Worm (Caenorhabditis elegans): ENCODE data around the gene angl-1.

angl-1 gene

ce11 chrV:2646067-2646466 lies 6.8 kb upstream of the angl-1 start:
- TF ChIP-seq egrh-3 (GFP tag; IDR thresholded peaks at IDR 0.05), result peak; percentile 35; the same call in 1 of the 2 replicates
- peak; percentile 56; the same call in 1 of the 2 replicates for TF ChIP-seq nfyb-1 (GFP tag; IDR thresholded peaks at IDR 0.05)
- TF ChIP-seq ccch-3 (GFP tag; optimal IDR thresholded peaks at IDR 0.05), result no peak
- peak; percentile 85 for TF ChIP-seq zfh-2 (GFP tag; conservative IDR thresholded peaks at IDR 0.05)
- 0 out of 2 replicates have a peak, but pooled peaks have one; percentile 65 for TF ChIP-seq nhr-120 (GFP tag; IDR thresholded peaks at IDR 0.05)
- TF ChIP-seq somi-1 (GFP tag; optimal IDR thresholded peaks at IDR 0.05), result no peak

- TF ChIP-seq F57C9.4 (tag; optimal IDR thresholded peaks at IDR 0.05) (no peak), chd-7 (tag; optimal IDR thresholded peaks at IDR 0.05) (no peak), madf-3 (GFP tag; IDR thresholded peaks at IDR 0.05) (no peak), hrde-1 (tag; optimal IDR thresholded peaks at IDR 0.05; ENCODE audit: borderline replicate concordance) (peak; percentile 13), lin-35 (GFP tag; optimal IDR thresholded peaks at IDR 0.05) (no peak), ztf-18 (tag; optimal IDR thresholded peaks at IDR 0.05) (no peak), xnd-1 (tag; optimal IDR thresholded peaks at IDR 0.05) (no peak), unc-62 (GFP tag; optimal IDR thresholded peaks at IDR 0.05) (no peak), attf-5 (GFP tag; optimal IDR thresholded peaks at IDR 0.05) (no peak), hmg-1.2 (GFP tag; IDR thresholded peaks at IDR 0.05) (no peak), F57A8.1 (GFP tag; optimal IDR thresholded peaks at IDR 0.05) (no peak), egl-44 (GFP tag; IDR thresholded peaks at IDR 0.05) (0 out of 2 replicates have a peak, but pooled peaks have one; percentile 33), C17E4.6 (GFP tag; IDR thresholded peaks at IDR 0.05) (no peak), F52B5.7 (tag; optimal IDR thresholded peaks at IDR 0.05) (no peak), let-607 (tag; optimal IDR thresholded peaks at IDR 0.05) (no peak), tlf-1 (GFP tag; optimal IDR thresholded peaks at IDR 0.05) (no peak)
Observed at ce11 chrV:2647222-2647796, 5.6 kb upstream of the angl-1 start.

ce11 chrV:2650980-2651379 lies 1.9 kb upstream of the angl-1 start:
- TF ChIP-seq madf-3 (GFP tag; IDR thresholded peaks at IDR 0.05) (no peak), repo-1 (tag; optimal IDR thresholded peaks at IDR 0.05) (no peak), nhr-120 (GFP tag; IDR thresholded peaks at IDR 0.05) (no peak), nhr-27 (tag; optimal IDR thresholded peaks at IDR 0.05) (no peak), sea-2 (GFP tag; IDR thresholded peaks at IDR 0.05) (no peak), madf-6 (GFP tag; IDR thresholded peaks at IDR 0.05) (no peak), snpc-3.4 (tag; optimal IDR thresholded peaks at IDR 0.05) (no peak)

- no peak for TF ChIP-seq ztf-3 (GFP tag; optimal IDR thresholded peaks at IDR 0.05)
- TF ChIP-seq T26A5.8 (tag; optimal IDR thresholded peaks at IDR 0.05), result no peak
- no peak for TF ChIP-seq rpc-1 (optimal IDR thresholded peaks at IDR 0.05)
- no peak for TF ChIP-seq rpc-1 (tag; optimal IDR thresholded peaks at IDR 0.05)
- TF ChIP-seq F39B2.1 (GFP tag; IDR thresholded peaks at IDR 0.05), result no peak
- TF ChIP-seq madf-8 (GFP tag; conservative IDR thresholded peaks at IDR 0.05), result 0 out of 2 replicates have a peak, but pooled peaks have one; percentile 13
- no peak for TF ChIP-seq Y79H2A.3 (GFP tag; conservative IDR thresholded peaks at IDR 0.05)
- no peak for TF ChIP-seq T07F8.4 (tag; optimal IDR thresholded peaks at IDR 0.05)
- no peak for TF ChIP-seq mcd-1 (GFP tag; IDR thresholded peaks at IDR 0.05)
- TF ChIP-seq madf-6 (GFP tag; IDR thresholded peaks at IDR 0.05), result peak; percentile 46; the same call in 1 of the 2 replicates
- peak; percentile 7 for TF ChIP-seq attf-5 (GFP tag; optimal IDR thresholded peaks at IDR 0.05)
- TF ChIP-seq pbrm-1 (GFP tag; IDR thresholded peaks at IDR 0.05), result no peak
- no peak for TF ChIP-seq F22D6.2 (tag; optimal IDR thresholded peaks at IDR 0.05)
- peak; percentile 21 for TF ChIP-seq nhr-80 (tag; optimal IDR thresholded peaks at IDR 0.05)
- no peak for TF ChIP-seq lin-26 (GFP tag; IDR thresholded peaks at IDR 0.05)
- no peak for TF ChIP-seq egl-18 (GFP tag; IDR thresholded peaks at IDR 0.05)
- TF ChIP-seq lsl-1 (GFP tag; optimal IDR thresholded peaks at IDR 0.05), result no peak
Observed at ce11 chrV:2656159-2656558, 3.3 kb downstream of the angl-1 start.

Data from whole organism, young adult.